Worm (Caenorhabditis elegans) whole organism, early embryonic: ENCODE measurements around the gene nlp-60.

Source experiments
- ama-1 ChIP-seq: fragments of 150-350 bp; optimal IDR thresholded peaks from 2 replicates; lab custom pipeline; 2014
- ceh-13 ChIP-seq: fragments of 200-800 bp; sonication (Bioruptor generic); optimal IDR thresholded peaks from 2 replicates; lab custom pipeline; 2018; ENCODE audit warnings: mild to moderate bottlenecking, missing genetic modification characterization, missing compliant biosample characterization
- ceh-36 ChIP-seq: sonication (generic microtip); optimal IDR thresholded peaks from 2 replicates; lab custom pipeline; 2016; ENCODE audit warnings: missing genetic modification characterization, inconsistent platforms, missing compliant biosample characterization
- hmg-4 ChIP-seq: fragments of 200-800 bp; sonication (Bioruptor generic); optimal IDR thresholded peaks from 2 replicates; lab custom pipeline; 2018; ENCODE audit warnings: mild to moderate bottlenecking, missing genetic modification characterization, missing compliant biosample characterization
- sea-1 ChIP-seq: fragments of 200-800 bp; sonication (Bioruptor generic); conservative IDR thresholded peaks from 2 replicates; pipeline ENCODE4 v1.3.6; 2022; ENCODE audit warnings: missing genetic modification characterization, missing compliant biosample characterization
- tbx-37 ChIP-seq: fragments of 200-800 bp; sonication (Bioruptor generic); conservative IDR thresholded peaks from 2 replicates; pipeline ENCODE4 v1.3.6; 2022; ENCODE audit warnings: missing genetic modification reagents, missing genetic modification characterization, missing compliant biosample characterization
- tra-4 ChIP-seq: sonication (generic microtip); optimal IDR thresholded peaks from 2 replicates; lab custom pipeline; 2017; ENCODE audit warnings: missing genetic modification characterization, missing compliant biosample characterization

ce11 chrIV:8654115-8654628, 25.0 kb downstream of the nlp-60 start, which contains the start of gene C49C8.1:
- no peak for TF ChIP-seq ama-1
- no peak for TF ChIP-seq sea-1 (GFP tag; lab: Robert Waterston, UW)
- TF ChIP-seq ceh-13, result no peak
- TF ChIP-seq hmg-4, result no peak
- no peak for TF ChIP-seq tbx-37
- TF ChIP-seq tra-4 (tag; lab: Kevin White, UChicago), result no peak
- TF ChIP-seq ceh-36 (tag; lab: Kevin White, UChicago), result no peak
